Worm (Caenorhabditis elegans): ENCODE measurements around the gene col-8.

ce11 chrIII:7032070-7032469, 11.7 kb upstream of the col-8 start:
- TF ChIP-seq nhr-77 (tag; optimal IDR thresholded peaks at IDR 0.05) (no peak), tbx-2 (tag; optimal IDR thresholded peaks at IDR 0.05) (no peak), ama-1 (optimal IDR thresholded peaks at IDR 0.05) (no peak), pqm-1 (tag; optimal IDR thresholded peaks at IDR 0.05) (no peak), nhr-43 (tag; optimal IDR thresholded peaks at IDR 0.05; ENCODE audit: poor library complexity, severe bottlenecking) (no peak), ZK546.5 (tag; optimal IDR thresholded peaks at IDR 0.05) (no peak), R02D3.7 (tag; optimal IDR thresholded peaks at IDR 0.05) (no peak), nhr-23 (tag; optimal IDR thresholded peaks at IDR 0.05) (no peak), eor-1 (tag; optimal IDR thresholded peaks at IDR 0.05) (no peak), nhr-12 (tag; optimal IDR thresholded peaks at IDR 0.05) (no peak), ceh-82 (tag; optimal IDR thresholded peaks at IDR 0.05) (no peak), hmg-11 (tag; optimal IDR thresholded peaks at IDR 0.05) (no peak), egl-5 (tag; optimal IDR thresholded peaks at IDR 0.05) (no peak), elt-2 (tag; optimal IDR thresholded peaks at IDR 0.05) (no peak)
